Worm (Caenorhabditis elegans): ENCODE results near the gene T05A10.6.

DNA sequence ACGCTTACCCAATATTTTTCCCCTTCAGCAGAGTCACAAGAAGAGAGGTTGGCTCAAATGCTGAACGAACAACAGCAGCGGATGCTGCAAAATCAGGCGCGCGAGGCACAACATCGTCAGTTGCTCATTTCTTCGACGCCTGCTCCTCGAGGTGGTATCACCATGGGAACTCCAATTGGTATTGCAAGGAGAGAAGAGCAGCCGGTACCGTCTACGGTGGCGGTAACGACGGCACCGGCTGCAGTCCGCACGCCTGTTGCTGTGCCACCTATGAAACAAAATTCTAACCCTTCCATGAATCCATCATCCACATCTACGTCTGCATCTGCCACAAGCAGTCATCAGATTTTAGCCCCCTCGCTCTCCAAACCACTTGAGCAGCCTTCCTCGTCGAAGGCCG is 19.7 kb downstream of the T05A10.6 start:
- no peak for TF ChIP-seq ref-1 (GFP tag; conservative IDR thresholded peaks at IDR 0.05)
- TF ChIP-seq T22C8.4 (GFP tag; IDR thresholded peaks at IDR 0.05), result no peak
